Fruit fly (Drosophila melanogaster): ENCODE measurements around the gene CG9356.

Gene CG9356

dm6 chr3R:9428189-9428699, 24.2 kb upstream of the CG9356 start (continued):
- TF ChIP-seq Atf6 (GFP tag; IDR thresholded peaks at IDR 0.05) (peak; percentile 66), Mes4 (GFP tag; optimal IDR thresholded peaks at IDR 0.05) (no peak), mirr (GFP tag; optimal IDR thresholded peaks at IDR 0.05) (peak; percentile 89), ranshi (GFP tag; IDR thresholded peaks at IDR 0.05) (peak; percentile 31; the same call in 1 of the 2 replicates), CG11093 (GFP tag; IDR thresholded peaks at IDR 0.05) (no peak)

dm6 chr3R:9427328-9427727, 23.3 kb upstream of the CG9356 start:
- TF ChIP-seq TFAM (GFP tag; optimal IDR thresholded peaks at IDR 0.05) (no peak), ac (GFP tag; optimal IDR thresholded peaks at IDR 0.05) (peak; percentile 3), Med (GFP tag) (peak; percentile 20), CG15479 (GFP tag; optimal IDR thresholded peaks at IDR 0.05) (peak; percentile 18), dysf (GFP tag; IDR thresholded peaks at IDR 0.05) (no peak), CG11247 (GFP tag; IDR thresholded peaks at IDR 0.05) (no peak), CG10366 (GFP tag; IDR thresholded peaks at IDR 0.05) (no peak), Oaz (GFP tag; IDR thresholded peaks at IDR 0.05) (no peak), CG2199 (GFP tag; IDR thresholded peaks at IDR 0.05) (peak; percentile 15; the same call in 1 of the 3 replicates), ems (GFP tag; optimal IDR thresholded peaks at IDR 0.05) (no peak), Trl (optimal IDR thresholded peaks at IDR 0.05) (peak in 1 of 2 experiments; percentile 5), Trl (GFP tag; optimal IDR thresholded peaks at IDR 0.05) (no peak), danr (GFP tag; IDR thresholded peaks at IDR 0.05) (no peak), Neu2 (GFP tag; optimal IDR thresholded peaks at IDR 0.05; ENCODE audit: borderline replicate concordance) (peak; percentile 2), tll (GFP tag; optimal IDR thresholded peaks at IDR 0.05) (peak in 1 of 2 experiments; percentile 53), sqz (GFP tag; optimal IDR thresholded peaks at IDR 0.05) (no peak)

dm6 chr3R:9424061-9424665, 20.1 kb upstream of the CG9356 start:
- TF ChIP-seq GATAe (GFP tag; conservative IDR thresholded peaks at IDR 0.05) (no peak), Aef1 (GFP tag; IDR thresholded peaks at IDR 0.05) (no peak), CG12769 (tag; optimal IDR thresholded peaks at IDR 0.05) (peak; percentile 63), cg (GFP tag; optimal IDR thresholded peaks at IDR 0.05) (peak; percentile 49), abd-A (tag; optimal IDR thresholded peaks at IDR 0.05) (peak; percentile 18), ssp (GFP tag; IDR thresholded peaks at IDR 0.05) (no peak), CG4730 (GFP tag; IDR thresholded peaks at IDR 0.05) (0 out of 2 replicates have a peak, but pooled peaks have one; percentile 30), CG4360 (GFP tag; IDR thresholded peaks at IDR 0.05) (peak; percentile 32; the same call in 1 of the 2 replicates), Hr78 (GFP tag; optimal IDR thresholded peaks at IDR 0.05) (peak in 1 of 2 experiments; percentile 25), danr (GFP tag; IDR thresholded peaks at IDR 0.05) (no peak), kni (GFP tag; optimal IDR thresholded peaks at IDR 0.05) (no peak), CG13424 (tag; optimal IDR thresholded peaks at IDR 0.05) (no peak), crol (GFP tag; IDR thresholded peaks at IDR 0.05) (peak; percentile 47; the same call in 1 of the 2 replicates), Bgb (GFP tag; IDR thresholded peaks at IDR 0.05; ENCODE audit: partially characterized antibody) (no peak), CG3995 (GFP tag; optimal IDR thresholded peaks at IDR 0.05) (no peak), NFAT (GFP tag; IDR thresholded peaks at IDR 0.05) (no peak), CG6175 (GFP tag; IDR thresholded peaks at IDR 0.05) (0 out of 3 replicates have a peak, but pooled peaks have one; percentile 49), vvl (GFP tag; IDR thresholded peaks at IDR 0.05) (peak; percentile 81), gcm (GFP tag; optimal IDR thresholded peaks at IDR 0.05) (no peak), ci (GFP tag; IDR thresholded peaks at IDR 0.05) (peak; percentile 13; the same call in 1 of the 3 replicates), chinmo (GFP tag; IDR thresholded peaks at IDR 0.05; ENCODE audit: partially characterized antibody) (0 out of 4 replicates have a peak, but pooled peaks have one; percentile 46), Med (GFP tag) (peak; percentile 64), Rfx (GFP tag; IDR thresholded peaks at IDR 0.05) (no peak)

Data from whole organism, embryonic.